ENCODE assay signal across 3 fruit fly cellular contexts in genomic region chr4:1032610-1033297, dm6.
TF ChIP-seq lines count a peak whose summit lies in the region.

No protein-coding gene starts in this region.

- TF ChIP-seq CTCF in whole organism, embryonic (GFP tag; optimal IDR thresholded peaks at IDR 0.05; lab: Kevin White, UChicago), result no peak

TF ChIP-seq in Kc167, 6 proteins besides CTCF, POLR2A, EP300 and RAD21:
- peak; percentile 35 for TF ChIP-seq ttk (optimal IDR thresholded peaks at IDR 0.05; lab: Kevin White, UChicago)
- TF ChIP-seq h (optimal IDR thresholded peaks at IDR 0.05; lab: Kevin White, UChicago), result no peak
- no peak for TF ChIP-seq Myc (optimal IDR thresholded peaks at IDR 0.05; lab: Kevin White, UChicago)
TF ChIP-seq in Kc167: peak in this region for 1.

TF ChIP-seq in whole organism, adult, 20 proteins besides CTCF, POLR2A, EP300 and RAD21:
- TF ChIP-seq Hr96 (GFP tag; optimal IDR thresholded peaks at IDR 0.05; lab: Kevin White, UChicago) (no peak), cic (GFP tag; optimal IDR thresholded peaks at IDR 0.05; lab: Kevin White, UChicago) (no peak), CG14711 (tag; optimal IDR thresholded peaks at IDR 0.05; lab: Kevin White, UChicago) (no peak), pad (GFP tag; optimal IDR thresholded peaks at IDR 0.05; lab: Kevin White, UChicago) (no peak), toe (GFP tag; optimal IDR thresholded peaks at IDR 0.05; lab: Kevin White, UChicago) (no peak), CG7045 (GFP tag; optimal IDR thresholded peaks at IDR 0.05; lab: Kevin White, UChicago) (no peak), kay (GFP tag; lab: Kevin White, UChicago; ENCODE audit: borderline replicate concordance) (peak; percentile 72)

TF ChIP-seq in whole organism, embryonic, 481 proteins besides CTCF, POLR2A, EP300 and RAD21:
- TF ChIP-seq CG30020 (tag; optimal IDR thresholded peaks at IDR 0.05; lab: Kevin White, UChicago) (peak; percentile 69), sens (GFP tag; lab: Kevin White, UChicago) (peak; percentile 76), CG2129 (GFP tag; IDR thresholded peaks at IDR 0.05; lab: Robert Waterston, UW; ENCODE audit: partially characterized antibody) (peak; percentile 28; the same call in 1 of the 2 replicates), BEAF-32 (GFP tag; optimal IDR thresholded peaks at IDR 0.05; lab: Kevin White, UChicago) (peak; percentile 57), row (GFP tag; IDR thresholded peaks at IDR 0.05; lab: Robert Waterston, UW) (peak; percentile 30; the same call in 1 of the 3 replicates), Bgb (GFP tag; IDR thresholded peaks at IDR 0.05; lab: Robert Waterston, UW; ENCODE audit: partially characterized antibody) (peak; percentile 53; the same call in 1 of the 2 replicates), Sry-δ (GFP tag; optimal IDR thresholded peaks at IDR 0.05; lab: Kevin White, UChicago) (peak; percentile 54), CG43689 (GFP tag; IDR thresholded peaks at IDR 0.05; lab: Robert Waterston, UW) (no peak), CG4282 (GFP tag; optimal IDR thresholded peaks at IDR 0.05; lab: Kevin White, UChicago) (no peak), CG2712 (tag; optimal IDR thresholded peaks at IDR 0.05; lab: Kevin White, UChicago) (no peak), Med (GFP tag; lab: Kevin White, UChicago) (peak; percentile 68)
